Worm (Caenorhabditis elegans): ENCODE measurements around the gene ZK593.3.

DNA sequence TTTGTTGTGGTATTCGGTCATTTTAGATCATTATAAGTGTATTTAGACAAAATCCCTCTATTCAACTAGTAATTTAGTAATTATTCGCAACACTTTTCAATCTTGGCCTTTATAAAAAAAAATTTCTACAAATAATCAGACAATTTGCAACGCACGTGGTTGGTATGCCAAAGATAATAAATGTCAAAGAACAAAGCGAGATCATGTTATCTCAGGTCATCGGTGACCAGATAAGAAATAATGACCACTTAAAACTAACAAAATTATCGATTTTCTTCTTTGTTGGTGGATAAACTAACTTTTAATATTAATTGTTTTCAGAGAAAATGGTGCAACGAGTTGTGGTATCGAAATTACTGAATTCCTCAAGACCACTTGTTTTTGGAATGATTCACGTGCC, 34.3 kb upstream of the ZK593.3 start, which contains the start of gene F13E9.13:
- TF ChIP-seq lir-3 (tag; optimal IDR thresholded peaks at IDR 0.05) (no peak), ama-1 (optimal IDR thresholded peaks at IDR 0.05) (no peak), egl-27 (tag; optimal IDR thresholded peaks at IDR 0.05) (no peak), gei-8 (GFP tag; optimal IDR thresholded peaks at IDR 0.05) (no peak), Y5F2A.4 (GFP tag; optimal IDR thresholded peaks at IDR 0.05) (no peak), F10B5.3 (tag; optimal IDR thresholded peaks at IDR 0.05) (no peak), nhr-28 (tag; optimal IDR thresholded peaks at IDR 0.05) (no peak), pha-4 (GFP tag; IDR thresholded peaks at IDR 0.05) (no peak), pha-4 (tag; optimal IDR thresholded peaks at IDR 0.05) (no peak), dpl-1 (GFP tag; optimal IDR thresholded peaks at IDR 0.05) (no peak), aly-2 (tag; optimal IDR thresholded peaks at IDR 0.05) (no peak), ceh-82 (tag; optimal IDR thresholded peaks at IDR 0.05) (no peak), snpc-4 (tag; optimal IDR thresholded peaks at IDR 0.05) (no peak)

Data from whole organism, L4 larva.